Fruit fly (Drosophila melanogaster) S2 (cell line): Measurements from ENCODE around the gene Sodh1.
A peak's percentile ranks its signal among the peaks of the same experiment; 100 is the strongest.

Experiments used
- CG8478 ChIP-seq: fragments of >200 bp; optimal IDR thresholded peaks from 2 replicates; lab custom pipeline; 2018
- CTCF ChIP-seq, 2 experiments: fragments of >200 bp; optimal IDR thresholded peaks; 2 replicates each; lab custom pipeline; 2018

Gene Sodh1

DNA sequence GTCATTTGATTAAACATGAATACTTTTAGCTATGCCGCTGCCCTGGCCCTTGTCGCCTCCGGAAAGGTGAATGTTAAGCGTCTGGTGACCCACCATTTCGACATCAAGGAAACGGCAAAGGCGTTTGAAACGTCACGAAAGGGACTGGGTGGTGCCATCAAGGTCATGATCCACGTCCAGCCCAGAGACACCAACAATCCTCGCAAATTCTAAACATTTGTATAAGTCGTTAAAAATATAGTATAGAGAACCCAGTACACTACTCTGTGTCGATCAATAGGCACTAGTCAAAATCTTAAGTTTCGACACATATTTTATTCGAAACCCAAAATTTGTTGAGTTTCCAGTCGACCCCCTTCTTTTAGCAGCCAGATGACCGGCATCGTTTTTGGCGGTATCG is 2.2 kb downstream of the Sodh1 start, which contains the start of gene CG1979:
CG1979 (plus strand) TSS at position 301 of the 400 bp plus-strand sequence.
- no peak for TF ChIP-seq CG8478 (lab: Kevin White, UChicago)
- TF ChIP-seq CTCF (optimal IDR thresholded peaks at IDR 0.05; lab: Kevin White, UChicago) = no peak

dm6 chr3R:7058017-7058416 is 5.9 kb downstream of the Sodh1 start:
- TF ChIP-seq CG8478 (lab: Kevin White, UChicago) = no peak
- no peak for TF ChIP-seq CTCF (optimal IDR thresholded peaks at IDR 0.05; lab: Kevin White, UChicago)

DNA sequence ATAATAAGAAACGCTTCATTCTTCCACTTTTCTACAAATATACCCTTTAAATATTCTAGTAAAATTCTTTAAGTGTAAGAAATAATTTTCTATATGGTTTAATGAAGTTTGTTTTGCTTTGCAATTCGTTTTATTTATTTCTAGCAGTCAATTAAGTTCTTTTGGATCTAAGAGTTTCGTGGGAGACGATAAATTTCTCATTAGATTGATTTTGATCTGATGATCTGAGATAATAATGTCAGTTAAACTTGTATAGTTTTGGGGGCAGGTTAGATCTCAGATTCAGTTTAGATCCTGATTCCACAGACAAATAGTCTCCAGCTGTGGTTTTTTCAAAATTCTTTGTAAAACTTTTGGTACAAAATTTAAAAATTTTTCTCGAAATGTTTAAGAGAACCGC is 6.9 kb downstream of the Sodh1 start, which contains the start of gene dj:
dj (plus strand) TSS at position 301 of the 400 bp plus-strand sequence.
- no peak for TF ChIP-seq CG8478 (lab: Kevin White, UChicago)
- TF ChIP-seq CTCF (optimal IDR thresholded peaks at IDR 0.05; lab: Kevin White, UChicago) = no peak

dm6 chr3R:7060467-7060866 is 8.3 kb downstream of the Sodh1 start, which contains the start of gene djl:
Gene djl, plus strand, starts transcription at chr3R:7060767.
- TF ChIP-seq CG8478 (lab: Kevin White, UChicago) = no peak
- TF ChIP-seq CTCF (optimal IDR thresholded peaks at IDR 0.05; lab: Kevin White, UChicago) = no peak

dm6 chr3R:7061875-7062274 is 9.7 kb downstream of the Sodh1 start, which contains the start of gene Mst84B:
Gene Mst84B, plus strand, starts transcription at chr3R:7062175.
- no peak for TF ChIP-seq CG8478 (lab: Kevin White, UChicago)

DNA sequence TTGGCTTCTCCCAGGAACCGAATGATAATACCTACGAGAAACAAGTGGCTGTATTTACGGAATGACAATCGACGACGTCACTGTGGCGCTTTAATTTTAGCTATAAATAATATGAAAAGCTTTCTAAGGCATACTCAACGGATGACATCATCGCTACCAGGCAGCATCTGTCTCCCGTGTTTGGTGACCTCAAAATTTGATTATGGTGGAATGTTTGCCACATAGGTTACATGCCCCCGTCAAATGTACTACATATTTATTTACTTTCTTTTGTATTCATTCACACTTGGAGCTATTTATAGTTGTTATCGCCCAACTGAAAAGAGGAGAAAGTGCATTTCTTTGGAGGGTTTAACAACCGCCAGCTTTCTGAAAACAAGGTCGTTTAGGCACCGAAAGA is 14.1 kb downstream of the Sodh1 start:
- TF ChIP-seq CTCF (optimal IDR thresholded peaks at IDR 0.05; lab: Kevin White, UChicago) = no peak
- TF ChIP-seq CG8478 (lab: Kevin White, UChicago) = no peak

DNA sequence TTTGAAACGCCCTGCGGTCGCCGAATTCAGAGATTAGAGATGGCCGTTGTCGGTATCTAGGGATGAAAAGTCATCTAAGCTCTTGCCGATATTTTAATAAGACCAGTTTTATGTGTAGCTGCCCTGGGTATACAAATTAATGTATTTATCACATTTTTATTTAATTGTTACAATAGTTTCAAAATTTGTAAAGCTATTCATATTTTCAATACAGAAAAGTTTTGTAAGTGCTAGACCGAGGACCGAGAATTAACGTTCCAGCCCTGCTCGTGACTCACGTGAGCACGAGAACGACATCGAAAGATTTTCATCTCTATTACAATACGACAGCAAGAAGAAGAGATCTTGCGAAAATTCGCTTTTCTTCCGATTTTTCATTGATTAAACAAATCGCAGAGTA is 15.0 kb downstream of the Sodh1 start, which contains the start of the genes CG1105 and CG1965:
CG1105 (minus strand) TSS at position 45 of the 400 bp plus-strand sequence.
CG1965 (plus strand) TSS at position 310 of the 400 bp plus-strand sequence.
- TF ChIP-seq CTCF (optimal IDR thresholded peaks at IDR 0.05; lab: Kevin White, UChicago) = peak in 1 of 2 experiments; percentile 13
- no peak for TF ChIP-seq CG8478 (lab: Kevin White, UChicago)

DNA sequence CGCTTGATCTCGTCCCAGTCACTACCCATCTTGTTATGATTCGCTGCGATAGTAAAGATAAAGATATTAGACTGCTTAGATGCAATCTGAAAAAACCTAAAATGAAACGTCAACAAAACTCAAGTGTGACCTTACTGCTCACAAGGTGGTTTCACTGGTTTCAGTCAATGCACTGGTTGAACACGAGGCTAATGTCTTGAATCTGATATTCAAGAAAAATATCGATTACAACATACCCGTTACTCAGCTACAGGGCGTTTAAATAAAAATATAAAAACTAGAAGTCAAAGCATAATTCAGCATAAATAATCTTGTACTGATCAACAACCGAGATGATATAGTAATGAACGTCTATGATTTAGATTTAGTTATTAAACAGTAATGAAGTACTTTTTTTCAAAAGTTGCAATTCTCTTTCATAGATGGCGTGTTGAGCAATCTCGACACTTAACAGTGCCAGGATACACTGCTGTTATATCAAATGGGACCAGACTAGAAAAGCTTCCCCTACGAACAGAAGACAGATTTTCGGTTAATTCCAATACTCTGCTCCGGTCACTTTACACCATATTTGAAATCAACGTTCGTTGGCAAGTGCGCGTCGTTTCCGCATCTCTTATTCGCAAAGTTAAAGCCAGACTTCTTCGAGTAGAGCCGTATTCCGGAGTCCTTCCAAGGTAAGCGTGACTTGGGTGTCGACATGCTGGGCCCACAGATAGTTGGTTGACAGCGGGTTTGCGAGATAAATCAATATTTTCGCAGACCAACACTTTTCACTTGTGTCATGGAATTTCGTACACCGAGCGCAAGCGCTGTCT is 22.4 kb downstream of the Sodh1 start, which contains the start of the genes Ufl1 and CG1943:
Ufl1 (minus strand) TSS at position 156 of the 818 bp plus-strand sequence.
CG1943 (plus strand) TSS at position 563 of the 818 bp plus-strand sequence.
- TF ChIP-seq CTCF (optimal IDR thresholded peaks at IDR 0.05; lab: Kevin White, UChicago) (peak; percentile 84 to 87), CG8478 (lab: Kevin White, UChicago) (no peak)

- no peak for TF ChIP-seq CG8478 (lab: Kevin White, UChicago)
- TF ChIP-seq CTCF (optimal IDR thresholded peaks at IDR 0.05; lab: Kevin White, UChicago) = no peak
These were observed 22.9 kb downstream of the Sodh1 start for dm6 chr3R:7075115-7075425.

DNA sequence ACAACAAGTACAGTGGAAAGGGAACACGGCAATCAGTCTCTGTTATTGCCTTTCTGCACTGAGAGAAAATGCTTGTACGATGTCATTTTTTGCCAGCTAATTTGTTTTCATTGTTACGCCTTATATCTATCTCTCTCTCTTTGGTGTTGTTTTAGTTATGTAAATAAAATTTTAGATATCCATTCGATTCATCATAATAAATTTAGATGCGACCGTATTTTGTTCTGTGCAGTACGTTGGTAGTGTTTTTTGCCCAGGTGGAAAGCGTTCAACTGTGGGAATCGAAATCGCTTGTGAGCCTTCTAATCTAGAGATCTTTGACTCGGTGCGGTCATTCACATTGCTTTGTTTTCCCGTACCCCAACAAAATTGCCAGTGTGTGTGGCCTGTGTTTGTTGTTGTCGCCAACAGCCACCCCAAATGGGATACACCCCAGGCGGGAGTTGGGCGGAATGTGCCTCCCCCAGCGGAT is 23.6 kb downstream of the Sodh1 start:
- TF ChIP-seq CTCF (optimal IDR thresholded peaks at IDR 0.05; lab: Kevin White, UChicago) (no peak), CG8478 (lab: Kevin White, UChicago) (no peak)

- no peak for TF ChIP-seq CG8478 (lab: Kevin White, UChicago)
- TF ChIP-seq CTCF (optimal IDR thresholded peaks at IDR 0.05; lab: Kevin White, UChicago) = no peak
These were observed 24.3 kb downstream of the Sodh1 start for dm6 chr3R:7076293-7076981.

DNA sequence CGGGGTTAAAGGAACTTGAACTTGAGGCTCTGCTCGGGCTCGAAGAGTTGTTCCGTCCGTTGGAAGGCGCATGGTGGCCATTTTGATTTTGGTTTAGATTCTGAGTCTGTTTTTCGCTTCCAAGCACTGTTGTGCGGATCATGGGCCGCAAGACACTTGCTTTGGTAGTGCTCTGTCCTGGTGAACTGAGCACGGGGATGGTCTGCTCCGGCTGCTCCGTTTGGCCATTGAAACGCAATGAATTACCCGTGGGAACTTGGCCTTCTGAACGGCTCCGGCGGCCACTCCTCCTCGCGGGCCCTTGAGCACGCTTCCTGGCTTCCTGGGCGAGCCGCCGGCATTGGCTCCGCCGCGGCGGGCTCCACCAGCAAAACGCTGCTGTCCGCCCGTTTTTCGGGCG is 27.6 kb downstream of the Sodh1 start:
- no peak for TF ChIP-seq CG8478 (lab: Kevin White, UChicago)
- TF ChIP-seq CTCF (optimal IDR thresholded peaks at IDR 0.05; lab: Kevin White, UChicago) = no peak

- TF ChIP-seq CTCF (optimal IDR thresholded peaks at IDR 0.05; lab: Kevin White, UChicago) (no peak), CG8478 (lab: Kevin White, UChicago) (no peak)
These were observed 28.2 kb downstream of the Sodh1 start, which contains the start of gene Ref1 for dm6 chr3R:7080157-7080916. Gene Ref1, minus strand, starts transcription at chr3R:7080387.

dm6 chr3R:7081972-7082371 is 29.8 kb downstream of the Sodh1 start, which contains the start of gene Dpck:
Gene Dpck, plus strand, starts transcription at chr3R:7082182.
- TF ChIP-seq CG8478 (lab: Kevin White, UChicago) (no peak), CTCF (optimal IDR thresholded peaks at IDR 0.05; lab: Kevin White, UChicago) (no peak)
